Fruit fly (Drosophila melanogaster) whole organism, pupa: ENCODE data around the gene CG31121.

ENCODE experiments used
- CG12605 ChIP-seq: fragments of 200-800 bp; sonication (Bioruptor generic); IDR thresholded peaks from 2 replicates; pipeline ENCODE4 v1.3.6; 2022; ENCODE audit warnings: missing biosample characterization, missing genetic modification characterization
- CG14655 ChIP-seq: fragments of 200-800 bp; sonication (Bioruptor generic); optimal IDR thresholded peaks from 3 replicates; lab custom pipeline; 2017; ENCODE audit warnings: mild to moderate bottlenecking, missing biosample characterization, missing genetic modification reagents, missing genetic modification characterization
- CG15710 ChIP-seq: fragments of 200-800 bp; sonication (Bioruptor generic); optimal IDR thresholded peaks from 2 replicates; lab custom pipeline; 2018; ENCODE audit warnings: missing biosample characterization, mild to moderate bottlenecking, missing genetic modification characterization, moderate library complexity
- CG17806 ChIP-seq: fragments of 200-800 bp; sonication (Bioruptor generic); optimal IDR thresholded peaks from 2 replicates; lab custom pipeline; 2018; ENCODE audit warnings: missing biosample characterization, mild to moderate bottlenecking, missing genetic modification characterization, moderate library complexity
- CG32121 ChIP-seq: fragments of 200-800 bp; sonication (Bioruptor generic); IDR thresholded peaks from 2 replicates; pipeline ENCODE4 v1.3.6; 2022; ENCODE audit warnings: missing biosample characterization, missing genetic modification characterization
- CG34367 ChIP-seq: fragments of 200-800 bp; sonication (Bioruptor generic); optimal IDR thresholded peaks from 2 replicates; lab custom pipeline; 2018; ENCODE audit warnings: missing biosample characterization, mild to moderate bottlenecking, missing genetic modification characterization
- CG8159 ChIP-seq: fragments of 200-800 bp; sonication (Bioruptor generic); optimal IDR thresholded peaks from 3 replicates; lab custom pipeline; 2018; ENCODE audit warnings: missing biosample characterization, mild to moderate bottlenecking, missing genetic modification characterization, moderate library complexity
- CG9948 ChIP-seq: fragments of 200-800 bp; sonication (Bioruptor generic); optimal IDR thresholded peaks from 2 replicates; lab custom pipeline; 2018; ENCODE audit warnings: missing biosample characterization, mild to moderate bottlenecking, missing genetic modification characterization, moderate library complexity
- D1 ChIP-seq: fragments of 200-800 bp; sonication (Bioruptor generic); optimal IDR thresholded peaks from 2 replicates; lab custom pipeline; 2018; ENCODE audit warnings: missing biosample characterization, mild to moderate bottlenecking, missing genetic modification characterization, moderate library complexity
- EcR ChIP-seq: fragments of 200-800 bp; sonication (Bioruptor generic); optimal IDR thresholded peaks from 3 replicates; lab custom pipeline; 2019; ENCODE audit warnings: missing biosample characterization, missing genetic modification characterization, mild to moderate bottlenecking, moderate library complexity, missing genetic modification reagents
- Pif1A ChIP-seq: fragments of 200-800 bp; sonication (Bioruptor generic); optimal IDR thresholded peaks from 3 replicates; lab custom pipeline; 2016; ENCODE audit warnings: missing biosample characterization, missing genetic modification characterization
- Snoo ChIP-seq: fragments of 200-800 bp; sonication (Bioruptor generic); optimal IDR thresholded peaks from 3 replicates; lab custom pipeline; 2017; ENCODE audit warnings: missing biosample characterization, mild to moderate bottlenecking, missing genetic modification characterization, inconsistent platforms
- fd96Ca ChIP-seq: fragments of 200-800 bp; sonication (Bioruptor generic); IDR thresholded peaks from 3 replicates; pipeline ENCODE4 v1.3.6; 2022; ENCODE audit warnings: missing biosample characterization, missing genetic modification characterization
- rn ChIP-seq: fragments of 200-800 bp; sonication (Bioruptor generic); IDR thresholded peaks from 2 replicates; pipeline ENCODE4 v1.3.6; 2022; ENCODE audit warnings: missing biosample characterization, missing genetic modification characterization

DNA sequence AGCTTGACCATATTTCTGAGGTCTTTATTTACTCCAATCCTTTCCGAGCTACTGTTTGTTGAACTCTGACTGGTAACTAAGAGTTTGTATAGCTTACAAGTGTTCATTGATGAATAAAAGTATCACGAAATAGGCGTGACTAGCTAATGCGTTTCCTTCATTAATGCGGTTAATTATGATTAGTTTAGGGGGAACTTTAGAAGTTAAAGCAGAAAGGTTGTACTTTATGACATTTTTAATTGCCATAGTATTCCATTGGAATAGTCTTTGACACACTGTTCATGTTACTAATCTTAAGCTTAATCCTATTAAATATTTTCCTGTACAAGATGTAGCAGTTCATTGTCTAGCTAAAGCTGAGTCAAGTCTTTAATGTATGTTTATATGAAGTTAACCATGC is 34.7 kb downstream of the CG31121 start, which contains the start of gene ppk22:
- TF ChIP-seq rn (no peak), CG14655 (no peak), CG9948 (tag; lab: Kevin White, UChicago) (no peak), CG15710 (tag; lab: Kevin White, UChicago) (no peak), fd96Ca (GFP tag; lab: Robert Waterston, UW) (no peak), CG8159 (no peak), CG17806 (no peak), Pif1A (no peak), Snoo (no peak), D1 (no peak), CG32121 (no peak), CG34367 (tag; lab: Kevin White, UChicago) (no peak), CG12605 (GFP tag; lab: Robert Waterston, UW) (no peak), EcR (no peak)
